Fruit fly (Drosophila melanogaster): ENCODE measurements around the gene CG31465.

Gene CG31465

dm6 chr3R:21853618-21854573 lies 26.7 kb upstream of the CG31465 start (continued):
- TF ChIP-seq Dad (GFP tag; optimal IDR thresholded peaks at IDR 0.05) (no peak), CG33213 (GFP tag; optimal IDR thresholded peaks at IDR 0.05) (no peak), CG4730 (GFP tag; IDR thresholded peaks at IDR 0.05) (no peak), mld (GFP tag; IDR thresholded peaks at IDR 0.05; ENCODE audit: partially characterized antibody) (no peak), CG4820 (GFP tag; optimal IDR thresholded peaks at IDR 0.05) (no peak), jigr1 (GFP tag; IDR thresholded peaks at IDR 0.05) (no peak), lmd (GFP tag; IDR thresholded peaks at IDR 0.05) (no peak), Ssrp (tag; optimal IDR thresholded peaks at IDR 0.05) (no peak), org-1 (GFP tag; optimal IDR thresholded peaks at IDR 0.05) (no peak), CG4854 (GFP tag; optimal IDR thresholded peaks at IDR 0.05) (no peak), CG3838 (GFP tag; optimal IDR thresholded peaks at IDR 0.05) (no peak), B-H2 (GFP tag; optimal IDR thresholded peaks at IDR 0.05) (no peak), CG6791 (GFP tag; IDR thresholded peaks at IDR 0.05; ENCODE audit: partially characterized antibody) (no peak), schlank (tag; optimal IDR thresholded peaks at IDR 0.05) (no peak), BEAF-32 (GFP tag; optimal IDR thresholded peaks at IDR 0.05) (no peak), CG4328 (GFP tag; optimal IDR thresholded peaks at IDR 0.05) (no peak), Scr (GFP tag; IDR thresholded peaks at IDR 0.05; ENCODE audit: partially characterized antibody) (peak; percentile 36; the same call in 1 of the 2 replicates), luna (GFP tag; optimal IDR thresholded peaks at IDR 0.05) (no peak), hbn (GFP tag; IDR thresholded peaks at IDR 0.05; ENCODE audit: partially characterized antibody) (peak; percentile 28; the same call in 1 of the 2 replicates), Poxn (GFP tag; IDR thresholded peaks at IDR 0.05) (no peak), ttk (GFP tag; IDR thresholded peaks at IDR 0.05) (no peak), ewg (GFP tag; optimal IDR thresholded peaks at IDR 0.05) (peak; percentile 32), CG10321 (GFP tag; IDR thresholded peaks at IDR 0.05) (no peak), CG5180 (GFP tag; optimal IDR thresholded peaks at IDR 0.05) (no peak), az2 (GFP tag; optimal IDR thresholded peaks at IDR 0.05) (peak; percentile 17), ind (GFP tag; optimal IDR thresholded peaks at IDR 0.05) (no peak), pzg (GFP tag; optimal IDR thresholded peaks at IDR 0.05) (no peak), ranshi (GFP tag; IDR thresholded peaks at IDR 0.05) (no peak), CG6765 (GFP tag; optimal IDR thresholded peaks at IDR 0.05) (no peak), phol (tag; optimal IDR thresholded peaks at IDR 0.05) (no peak), zen (tag; optimal IDR thresholded peaks at IDR 0.05) (no peak), dm (GFP tag; optimal IDR thresholded peaks at IDR 0.05) (no peak), Aef1 (GFP tag; IDR thresholded peaks at IDR 0.05) (no peak), sd (tag; optimal IDR thresholded peaks at IDR 0.05) (peak; percentile 63), dmrt11E (tag; optimal IDR thresholded peaks at IDR 0.05) (no peak), CG2129 (GFP tag; IDR thresholded peaks at IDR 0.05; ENCODE audit: partially characterized antibody) (no peak), Dip2 (GFP tag; IDR thresholded peaks at IDR 0.05) (no peak), Rx (GFP tag; IDR thresholded peaks at IDR 0.05) (no peak), jumu (GFP tag; optimal IDR thresholded peaks at IDR 0.05) (no peak), CG4360 (GFP tag; IDR thresholded peaks at IDR 0.05) (0 out of 2 replicates have a peak, but pooled peaks have one; percentile 19), CG32772 (GFP tag; IDR thresholded peaks at IDR 0.05) (peak; percentile 61), croc (GFP tag; conservative IDR thresholded peaks at IDR 0.05) (no peak), Nf-YA (GFP tag; IDR thresholded peaks at IDR 0.05) (no peak), ATbp (GFP tag; optimal IDR thresholded peaks at IDR 0.05) (peak; percentile 50), cas (GFP tag; IDR thresholded peaks at IDR 0.05) (no peak), MESR4 (GFP tag; optimal IDR thresholded peaks at IDR 0.05) (no peak), CG2120 (GFP tag; optimal IDR thresholded peaks at IDR 0.05) (peak; percentile 18), CG10462 (GFP tag; optimal IDR thresholded peaks at IDR 0.05) (no peak), z (GFP tag; IDR thresholded peaks at IDR 0.05) (no peak)
